Worm (Caenorhabditis elegans) whole organism, L2 larva: ENCODE data around the gene nhr-255.

Experiments
- ZK546.5 ChIP-seq: sonication (generic microtip); optimal IDR thresholded peaks from 2 replicates; lab custom pipeline; 2017; ENCODE audit warnings: missing biosample characterization, missing genetic modification characterization
- ama-1 ChIP-seq: fragments of 150-350 bp; optimal IDR thresholded peaks from 2 replicates; lab custom pipeline; 2018; ENCODE audit warnings: inconsistent platforms
- nhr-12 ChIP-seq: fragments of 150-350 bp; optimal IDR thresholded peaks from 2 replicates; lab custom pipeline; 2014; ENCODE audit warnings: missing biosample characterization, missing genetic modification characterization
- nhr-237 ChIP-seq: fragments of 150-350 bp; optimal IDR thresholded peaks from 2 replicates; lab custom pipeline; 2014; ENCODE audit warnings: missing biosample characterization, missing genetic modification characterization
- nhr-77 ChIP-seq: fragments of 150-350 bp; optimal IDR thresholded peaks from 2 replicates; lab custom pipeline; 2014; ENCODE audit warnings: missing biosample characterization, missing genetic modification characterization

ce11 chrX:15784570-15784969, 42.2 kb downstream of the nhr-255 start, which contains the start of gene Y7A5A.3:
- no peak for TF ChIP-seq nhr-77 (tag; lab: Kevin White, UChicago)
- no peak for TF ChIP-seq nhr-237
- TF ChIP-seq nhr-12 (tag; lab: Kevin White, UChicago), result no peak
- TF ChIP-seq ZK546.5 (tag; lab: Kevin White, UChicago), result no peak
- TF ChIP-seq ama-1 (lab: Kevin White, UChicago), result no peak
